Fruit fly (Drosophila melanogaster): Measurements from ENCODE around the gene CG15628.

CG15628 gene

DNA sequence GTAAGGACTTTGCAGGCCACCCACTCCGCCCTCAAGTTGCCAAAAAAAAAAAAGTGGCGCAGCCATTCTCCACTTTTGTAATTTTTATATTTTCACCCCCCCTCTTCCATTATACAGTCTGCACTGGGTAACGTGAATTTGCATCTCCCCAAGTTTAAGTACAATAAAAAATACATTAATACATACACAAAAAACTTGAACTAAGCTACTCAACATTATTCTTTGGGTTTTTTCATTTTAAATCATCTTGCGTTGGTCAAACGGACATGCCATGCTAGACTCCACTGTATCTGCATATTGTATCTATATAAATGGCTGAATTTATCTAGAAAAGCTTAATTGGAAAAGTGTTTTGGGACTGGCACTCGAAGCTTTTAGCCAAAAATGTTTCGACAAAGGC, 39.9 kb downstream of the CG15628 start (continued):
- TF ChIP-seq CG18262 (tag; optimal IDR thresholded peaks at IDR 0.05) (peak; percentile 27), bsh (GFP tag; optimal IDR thresholded peaks at IDR 0.05) (peak in 1 of 2 experiments; percentile 12), CG7271 (tag; optimal IDR thresholded peaks at IDR 0.05) (no peak), H15 (GFP tag; IDR thresholded peaks at IDR 0.05) (peak; percentile 67; the same call in 2 of the 3 replicates), tna (GFP tag; IDR thresholded peaks at IDR 0.05; ENCODE audit: partially characterized antibody) (no peak), caup (GFP tag; optimal IDR thresholded peaks at IDR 0.05; ENCODE audit: severe bottlenecking) (no peak), CG16813 (GFP tag; IDR thresholded peaks at IDR 0.05; ENCODE audit: partially characterized antibody) (no peak), Hr3 (GFP tag; optimal IDR thresholded peaks at IDR 0.05) (no peak), ranshi (GFP tag; IDR thresholded peaks at IDR 0.05) (peak; percentile 17; the same call in 1 of the 2 replicates), bcd (GFP tag; optimal IDR thresholded peaks at IDR 0.05) (peak; percentile 11), p53 (GFP tag; optimal IDR thresholded peaks at IDR 0.05) (no peak), tap (tag; optimal IDR thresholded peaks at IDR 0.05) (peak; percentile 30), CG15696 (tag; optimal IDR thresholded peaks at IDR 0.05) (no peak), CG14710 (tag; optimal IDR thresholded peaks at IDR 0.05) (no peak), unpg (GFP tag; optimal IDR thresholded peaks at IDR 0.05) (no peak), slp2 (GFP tag; optimal IDR thresholded peaks at IDR 0.05) (no peak), slbo (GFP tag; IDR thresholded peaks at IDR 0.05) (peak; percentile 65), Neu2 (GFP tag; optimal IDR thresholded peaks at IDR 0.05; ENCODE audit: borderline replicate concordance) (no peak), Pdp1 (GFP tag; optimal IDR thresholded peaks at IDR 0.05) (no peak), D19A (tag; optimal IDR thresholded peaks at IDR 0.05) (no peak), hkb (optimal IDR thresholded peaks at IDR 0.05) (no peak), hkb (GFP tag; IDR thresholded peaks at IDR 0.05) (peak; percentile 47; the same call in 1 of the 2 replicates), CHES-1-like (GFP tag; optimal IDR thresholded peaks at IDR 0.05) (no peak), lmd (GFP tag; IDR thresholded peaks at IDR 0.05) (peak; percentile 23; the same call in 1 of the 2 replicates), CG13424 (tag; optimal IDR thresholded peaks at IDR 0.05) (peak; percentile 19), Meics (GFP tag; optimal IDR thresholded peaks at IDR 0.05) (peak; percentile 49), seq (GFP tag; IDR thresholded peaks at IDR 0.05) (no peak), jigr1 (GFP tag; IDR thresholded peaks at IDR 0.05) (peak; percentile 33; the same call in 1 of the 3 replicates), Dad (GFP tag; optimal IDR thresholded peaks at IDR 0.05) (no peak), CG4282 (GFP tag; optimal IDR thresholded peaks at IDR 0.05) (no peak), Xrp1 (GFP tag; IDR thresholded peaks at IDR 0.05) (peak; percentile 66), Ptx1 (GFP tag; IDR thresholded peaks at IDR 0.05) (peak; percentile 61), klu (GFP tag; IDR thresholded peaks at IDR 0.05) (no peak), nmo (GFP tag; optimal IDR thresholded peaks at IDR 0.05) (no peak), CG1233 (GFP tag; optimal IDR thresholded peaks at IDR 0.05) (peak; percentile 35), CG10321 (GFP tag; IDR thresholded peaks at IDR 0.05) (no peak), phol (tag; optimal IDR thresholded peaks at IDR 0.05) (peak; percentile 42), CG32772 (GFP tag; IDR thresholded peaks at IDR 0.05) (0 out of 2 replicates have a peak, but pooled peaks have one; percentile 25), CG8089 (GFP tag; optimal IDR thresholded peaks at IDR 0.05) (no peak), cwo (GFP tag; optimal IDR thresholded peaks at IDR 0.05) (peak; percentile 55), CG9797 (GFP tag; optimal IDR thresholded peaks at IDR 0.05) (no peak), esg (GFP tag; conservative IDR thresholded peaks at IDR 0.05) (peak; percentile 61), vfl (GFP tag; optimal IDR thresholded peaks at IDR 0.05) (no peak), Hey (tag; optimal IDR thresholded peaks at IDR 0.05) (no peak), CG10543 (GFP tag; optimal IDR thresholded peaks at IDR 0.05) (no peak), CG6272 (GFP tag; IDR thresholded peaks at IDR 0.05) (peak; percentile 50; the same call in 1 of the 2 replicates), CG32532 (GFP tag; IDR thresholded peaks at IDR 0.05) (peak; percentile 74), kni (GFP tag; optimal IDR thresholded peaks at IDR 0.05) (no peak), Lhr (GFP tag; optimal IDR thresholded peaks at IDR 0.05) (no peak), her (GFP tag; optimal IDR thresholded peaks at IDR 0.05) (no peak), Rfx (GFP tag; IDR thresholded peaks at IDR 0.05) (peak; percentile 54)
